Fruit fly (Drosophila melanogaster): ENCODE results near the gene CG10165.

CG10165 gene

dm6 chr2L:19530092-19530491 lies at the start of gene CG10165:
Gene CG10165, minus strand, starts transcription at chr2L:19530305.
- no peak for TF ChIP-seq noc (tag; optimal IDR thresholded peaks at IDR 0.05)

- peak; percentile 42 for TF ChIP-seq noc (tag; optimal IDR thresholded peaks at IDR 0.05)
Observed at dm6 chr2L:19577187-19577765, 47.2 kb upstream of the CG10165 start, which contains the start of the genes spi and msb1l. Gene spi, minus strand, starts transcription at chr2L:19577315. Gene msb1l, plus strand, starts transcription at chr2L:19577701.

DNA sequence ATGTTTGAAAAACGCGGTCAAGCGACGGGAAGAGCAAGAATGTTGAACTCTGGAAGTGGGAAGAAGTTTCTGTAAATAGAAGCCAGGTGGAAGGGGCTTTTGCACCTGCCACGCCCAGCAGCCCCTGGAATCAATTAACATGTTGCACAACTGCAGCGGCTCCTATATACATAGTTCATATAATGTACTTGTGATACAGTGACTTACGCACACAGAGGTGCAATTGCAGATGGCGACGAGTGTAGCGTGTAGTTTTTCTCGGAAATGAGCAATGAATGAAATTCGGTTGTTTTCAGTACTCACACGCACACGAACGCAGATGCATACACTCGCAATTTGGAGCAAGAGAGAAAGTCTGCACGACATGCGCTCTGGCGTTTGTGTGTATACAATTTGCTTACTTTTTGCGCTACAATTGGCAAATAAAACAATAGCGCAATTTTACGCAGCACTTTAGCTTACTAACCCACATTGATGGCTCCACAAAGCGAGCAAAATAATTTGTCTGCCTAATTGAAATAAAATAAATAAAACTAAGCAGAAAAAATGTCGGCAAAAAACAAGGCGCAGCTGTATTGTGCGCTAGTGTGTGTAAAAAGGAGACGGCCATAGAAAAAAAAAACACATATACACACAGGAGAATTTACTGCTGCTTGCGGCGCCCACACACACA lies 46.3 kb upstream of the CG10165 start:
- no peak for TF ChIP-seq noc (tag; optimal IDR thresholded peaks at IDR 0.05)

DNA sequence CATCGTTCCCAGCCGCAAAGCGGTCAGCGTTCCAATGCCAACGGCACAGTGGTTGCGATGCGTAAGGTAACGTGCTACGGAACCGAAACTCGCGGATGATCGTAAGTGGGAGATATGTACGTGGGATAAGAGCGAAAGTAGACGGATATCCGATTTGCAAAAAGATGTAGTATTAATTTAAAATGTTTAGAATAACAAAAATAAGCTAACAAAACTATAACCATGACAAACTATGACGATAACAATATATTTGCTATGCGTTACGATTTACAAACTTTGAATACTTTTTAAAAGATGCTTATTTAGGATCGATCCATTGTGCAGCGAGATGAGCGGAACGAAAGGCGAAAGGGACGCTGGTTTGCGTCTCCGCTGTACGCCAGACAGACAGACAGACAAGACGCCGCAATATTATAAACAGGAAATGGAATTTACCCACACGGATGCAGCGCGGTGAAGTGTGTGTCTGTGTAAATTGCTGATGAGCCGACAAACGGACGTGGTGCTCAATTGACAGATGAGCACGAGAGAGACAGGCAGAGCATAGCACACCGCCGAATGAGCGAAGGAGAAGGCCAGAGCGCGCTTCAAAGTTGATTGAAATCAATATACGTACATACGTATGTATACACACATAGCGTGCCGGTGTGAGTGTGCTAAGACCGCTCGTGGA lies 45.7 kb upstream of the CG10165 start:
- peak; percentile 88 for TF ChIP-seq noc (tag; optimal IDR thresholded peaks at IDR 0.05)

- TF ChIP-seq noc (tag; optimal IDR thresholded peaks at IDR 0.05): no peak
Observed at dm6 chr2L:19574959-19575625, 45.0 kb upstream of the CG10165 start.

DNA sequence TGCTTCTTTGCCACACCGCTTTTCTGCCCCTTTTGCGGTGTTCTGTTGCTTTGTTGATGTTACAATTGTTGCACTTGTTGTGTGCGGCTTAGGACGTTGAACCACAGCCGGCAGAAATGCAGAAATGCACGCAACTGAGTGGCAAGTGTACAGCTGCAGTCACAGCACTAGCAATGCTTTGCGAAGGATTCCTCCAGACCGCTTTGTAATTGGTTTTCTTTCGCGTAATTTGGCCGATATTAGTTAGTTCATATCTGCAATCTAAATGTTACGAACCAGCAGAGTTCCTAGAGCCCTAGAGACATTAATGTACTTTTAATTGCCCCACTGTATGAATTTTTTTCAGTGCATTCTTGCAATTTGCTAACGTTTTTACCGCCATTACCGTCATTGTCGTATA lies 44.3 kb upstream of the CG10165 start:
- no peak for TF ChIP-seq noc (tag; optimal IDR thresholded peaks at IDR 0.05)

dm6 chr2L:19572496-19573317 lies 42.6 kb upstream of the CG10165 start:
- peak; percentile 85 for TF ChIP-seq noc (tag; optimal IDR thresholded peaks at IDR 0.05)

dm6 chr2L:19571574-19572495 lies 41.7 kb upstream of the CG10165 start:
- no peak for TF ChIP-seq noc (tag; optimal IDR thresholded peaks at IDR 0.05)

DNA sequence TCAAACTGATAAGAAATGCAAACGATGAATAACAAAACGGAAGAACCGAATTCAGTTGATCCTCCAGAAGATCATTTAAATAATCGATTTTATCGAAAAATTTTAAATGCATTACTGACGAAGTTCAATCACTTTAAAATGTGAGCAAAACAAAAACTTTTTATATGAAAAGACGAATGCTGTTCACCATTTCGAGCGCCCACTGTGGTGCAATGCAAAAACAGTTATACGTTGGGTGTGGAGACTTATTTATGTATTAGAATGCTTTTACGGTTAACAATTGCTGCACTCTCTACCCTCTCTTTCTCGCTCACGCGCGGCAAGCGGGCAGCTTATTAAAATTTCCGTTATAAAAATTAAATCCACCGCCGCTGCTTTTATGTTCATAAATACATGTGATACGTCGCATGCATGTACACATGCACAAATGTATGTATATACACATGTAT lies 40.7 kb upstream of the CG10165 start:
- no peak for TF ChIP-seq noc (tag; optimal IDR thresholded peaks at IDR 0.05)

- no peak for TF ChIP-seq noc (tag; optimal IDR thresholded peaks at IDR 0.05)
Observed at dm6 chr2L:19567305-19567898, 37.3 kb upstream of the CG10165 start.

DNA sequence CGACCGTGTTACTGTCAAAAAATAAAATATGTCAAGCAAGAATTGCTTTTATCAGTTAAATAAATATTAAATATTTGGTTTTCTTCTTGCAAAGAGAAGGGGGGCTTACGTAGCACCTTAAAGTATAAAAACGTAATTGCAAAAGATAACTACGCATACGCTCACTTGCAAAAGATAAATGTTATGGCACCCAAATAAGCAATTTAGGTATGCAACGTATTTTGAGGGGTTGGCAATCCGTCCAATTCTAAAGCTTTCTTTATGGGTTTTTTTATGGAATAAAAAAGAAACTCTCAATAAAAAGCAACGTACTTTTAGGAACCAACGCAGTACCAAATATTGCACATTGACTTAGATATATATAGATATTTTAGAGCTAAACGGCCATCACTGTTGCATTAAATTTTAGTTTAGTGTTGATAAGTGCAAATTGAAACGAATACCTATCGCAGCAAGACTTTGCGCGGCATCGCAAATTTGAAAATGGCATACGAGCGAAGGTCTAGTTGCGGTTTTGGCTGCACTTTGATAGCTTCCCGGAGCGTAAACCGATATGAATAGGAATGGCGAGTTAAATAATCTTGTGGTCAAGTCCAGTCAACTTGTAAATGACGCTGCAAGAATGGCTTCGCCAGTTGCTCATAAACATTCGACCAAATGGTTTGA lies 35.3 kb upstream of the CG10165 start, which contains the start of gene CG13077:
CG13077 (plus strand) TSS at position 631 of the 666 bp plus-strand sequence.
- no peak for TF ChIP-seq noc (tag; optimal IDR thresholded peaks at IDR 0.05)

dm6 chr2L:19563029-19563980 lies 33.2 kb upstream of the CG10165 start, which contains the start of gene CG13078:
Gene CG13078, plus strand, starts transcription at chr2L:19563930.
- TF ChIP-seq noc (tag; optimal IDR thresholded peaks at IDR 0.05): peak; percentile 80

All from whole organism, larva.